Worm (Caenorhabditis elegans) whole organism, L1 larva: ENCODE results near the gene sptl-1.
A peak's percentile ranks its signal among the peaks of the same experiment; 100 is the strongest.

Experiments
- C04F5.9 ChIP-seq: sonication (generic microtip); optimal IDR thresholded peaks from 2 replicates; lab custom pipeline; 2016; ENCODE audit warnings: missing genetic modification characterization, missing compliant biosample characterization
- Y116A8C.19 ChIP-seq: sonication (generic microtip); optimal IDR thresholded peaks from 2 replicates; lab custom pipeline; 2016; ENCODE audit warnings: missing compliant biosample characterization, missing genetic modification characterization, borderline replicate concordance
- aly-2 ChIP-seq: fragments of 150-350 bp; optimal IDR thresholded peaks from 2 replicates; lab custom pipeline; 2014; ENCODE audit warnings: missing biosample characterization, missing genetic modification characterization
- ama-1 ChIP-seq: fragments of 150-350 bp; optimal IDR thresholded peaks from 2 replicates; lab custom pipeline; 2014
- ceh-88 ChIP-seq: fragments of 200-800 bp; sonication (Bioruptor generic); IDR thresholded peaks from 2 replicates; pipeline ENCODE4 v1.3.6; 2022; ENCODE audit warnings: missing genetic modification characterization, missing compliant biosample characterization
- ces-1 ChIP-seq: fragments of 150-350 bp; optimal IDR thresholded peaks from 2 replicates; lab custom pipeline; 2014; ENCODE audit warnings: missing biosample characterization, missing genetic modification reagents, missing genetic modification characterization
- dpl-1 ChIP-seq, 3 experiments: fragments of 150-350 bp in 2 of 3; sonication (generic microtip) in 1 of 3; optimal IDR thresholded peaks; 2 replicates each; lab custom pipeline; 2014 to 2017; ENCODE audit warnings: missing biosample characterization in 3 of 3, missing genetic modification characterization in 3 of 3, missing genetic modification reagents in 3 of 3
- efl-1 ChIP-seq, 4 experiments: fragments of 150-350 bp; optimal IDR thresholded peaks in 3 of 4; peaks in 1 of 4; 1 replicate in 1 of 4; 2 replicates in 3 of 4; lab custom pipeline; 2014; ENCODE audit warnings: missing biosample characterization in 2 of 4, missing genetic modification characterization in 2 of 4, missing genetic modification reagents in 2 of 4
- egl-13 ChIP-seq: sonication (generic microtip); optimal IDR thresholded peaks from 2 replicates; lab custom pipeline; 2016; ENCODE audit warnings: missing genotype, missing genetic modification reagents, missing genetic modification characterization, missing compliant biosample characterization
- egl-27 ChIP-seq, 2 experiments: fragments of 150-350 bp in 1 of 2; sonication (generic microtip); optimal IDR thresholded peaks; 3 replicates each; lab custom pipeline; 2017 to 2018; ENCODE audit warnings: missing biosample characterization in 2 of 2, missing genetic modification characterization in 2 of 2, missing genetic modification reagents in 2 of 2
- fkh-4 ChIP-seq: sonication (generic microtip); optimal IDR thresholded peaks from 2 replicates; lab custom pipeline; 2016; ENCODE audit warnings: missing compliant biosample characterization, missing genetic modification characterization, borderline replicate concordance
- isw-1 ChIP-seq: fragments of 200-800 bp; sonication (Bioruptor generic); IDR thresholded peaks from 2 replicates; pipeline ENCODE4 v1.3.6; 2022; ENCODE audit warnings: missing genetic modification characterization, missing compliant biosample characterization
- lin-14 ChIP-seq: fragments of 200-800 bp; sonication (Bioruptor generic); optimal IDR thresholded peaks from 2 replicates; lab custom pipeline; 2018; ENCODE audit warnings: mild to moderate bottlenecking, missing genetic modification characterization, moderate library complexity, missing compliant biosample characterization
- lin-15B ChIP-seq: fragments of 150-350 bp; sonication (generic microtip); optimal IDR thresholded peaks from 3 replicates; lab custom pipeline; 2014; ENCODE audit warnings: missing biosample characterization, missing genetic modification characterization
- lin-35 ChIP-seq, 2 experiments: fragments of 150-350 bp; optimal IDR thresholded peaks; 2 replicates each; lab custom pipeline; 2014; ENCODE audit warnings: missing biosample characterization in 2 of 2, missing genetic modification characterization in 2 of 2, missing genetic modification reagents in 2 of 2
- lin-39 ChIP-seq: fragments of 150-350 bp; optimal IDR thresholded peaks from 2 replicates; lab custom pipeline; 2014; ENCODE audit warnings: missing biosample characterization, missing genetic modification reagents, missing genetic modification characterization
- lir-3 ChIP-seq: sonication (generic microtip); optimal IDR thresholded peaks from 2 replicates; lab custom pipeline; 2016; ENCODE audit warnings: mild to moderate bottlenecking, missing genetic modification characterization, moderate library complexity, missing compliant biosample characterization; ENCODE audit not compliant: poor library complexity
- lsy-2 ChIP-seq, 2 experiments: fragments of 150-350 bp; optimal IDR thresholded peaks; 2 replicates each; lab custom pipeline; 2014; ENCODE audit warnings: missing biosample characterization in 2 of 2, missing genetic modification characterization in 2 of 2
- mef-2 ChIP-seq: fragments of 150-350 bp; optimal IDR thresholded peaks from 2 replicates; lab custom pipeline; 2014; ENCODE audit warnings: missing biosample characterization, missing genetic modification characterization
- nhr-11 ChIP-seq: fragments of 150-350 bp; optimal IDR thresholded peaks from 2 replicates; lab custom pipeline; 2014; ENCODE audit warnings: missing biosample characterization, missing genetic modification characterization
- nhr-20 ChIP-seq: sonication (generic microtip); optimal IDR thresholded peaks from 2 replicates; lab custom pipeline; 2016; ENCODE audit warnings: mild to moderate bottlenecking, missing genetic modification characterization, missing compliant biosample characterization
- nhr-237 ChIP-seq: fragments of 150-350 bp; optimal IDR thresholded peaks from 2 replicates; lab custom pipeline; 2014; ENCODE audit warnings: missing biosample characterization, missing genetic modification characterization
- nhr-47 ChIP-seq: sonication (generic microtip); optimal IDR thresholded peaks from 2 replicates; lab custom pipeline; 2016; ENCODE audit warnings: mild to moderate bottlenecking, missing genetic modification characterization, moderate library complexity, missing compliant biosample characterization
- nhr-85 ChIP-seq: sonication (generic microtip); peaks from one replicate; lab custom pipeline; 2016; ENCODE audit warnings: missing genetic modification characterization, inconsistent platforms, missing compliant biosample characterization
- nhr-90 ChIP-seq: sonication (generic microtip); optimal IDR thresholded peaks from 2 replicates; lab custom pipeline; 2016; ENCODE audit warnings: mild to moderate bottlenecking, missing genetic modification characterization, missing compliant biosample characterization; ENCODE audit not compliant: poor library complexity
- pag-3 ChIP-seq: sonication (generic microtip); optimal IDR thresholded peaks from 2 replicates; lab custom pipeline; 2017; ENCODE audit warnings: missing genetic modification characterization, mild to moderate bottlenecking, missing compliant biosample characterization, antibody characterized with exemption, borderline replicate concordance; ENCODE audit not compliant: insufficient read depth
- pqm-1 ChIP-seq: sonication (generic microtip); optimal IDR thresholded peaks from 3 replicates; lab custom pipeline; 2017; ENCODE audit warnings: missing biosample characterization, missing genetic modification characterization
- snpc-4 ChIP-seq: fragments of 150-350 bp; optimal IDR thresholded peaks from 2 replicates; lab custom pipeline; 2014; ENCODE audit warnings: missing biosample characterization, missing genetic modification characterization
- snu-23 ChIP-seq: sonication (generic microtip); optimal IDR thresholded peaks from 2 replicates; lab custom pipeline; 2016; ENCODE audit warnings: missing genetic modification characterization, missing compliant biosample characterization
- sox-4 ChIP-seq: sonication (generic microtip); optimal IDR thresholded peaks from 2 replicates; lab custom pipeline; 2016; ENCODE audit warnings: missing genetic modification characterization, missing compliant biosample characterization
- sptf-1 ChIP-seq: fragments of 150-350 bp; optimal IDR thresholded peaks from 2 replicates; lab custom pipeline; 2014; ENCODE audit warnings: missing biosample characterization, missing genetic modification characterization
- swsn-7 ChIP-seq: sonication (generic microtip); optimal IDR thresholded peaks from 2 replicates; lab custom pipeline; 2016; ENCODE audit warnings: missing genetic modification characterization, missing compliant biosample characterization
- tbx-2 ChIP-seq: sonication (generic microtip); optimal IDR thresholded peaks from 2 replicates; lab custom pipeline; 2016; ENCODE audit warnings: missing genetic modification characterization, missing compliant biosample characterization
- tlp-1 ChIP-seq: fragments of 150-350 bp; optimal IDR thresholded peaks from 2 replicates; lab custom pipeline; 2014; ENCODE audit warnings: missing biosample characterization, missing genetic modification characterization
- unc-130 ChIP-seq: fragments of 150-350 bp; optimal IDR thresholded peaks from 2 replicates; lab custom pipeline; 2017; ENCODE audit warnings: missing biosample characterization, missing genetic modification characterization, inconsistent platforms
- unc-86 ChIP-seq: sonication (generic microtip); optimal IDR thresholded peaks from 2 replicates; lab custom pipeline; 2016; ENCODE audit warnings: missing genetic modification characterization, missing compliant biosample characterization
- vab-15 ChIP-seq: sonication (generic microtip); optimal IDR thresholded peaks from 2 replicates; lab custom pipeline; 2017; ENCODE audit warnings: missing genotype, mild to moderate bottlenecking, missing genetic modification characterization, missing compliant biosample characterization
- xbp-1 ChIP-seq: sonication (generic microtip); optimal IDR thresholded peaks from 2 replicates; lab custom pipeline; 2016; ENCODE audit warnings: missing genetic modification characterization, missing compliant biosample characterization
- zip-4 ChIP-seq: fragments of 200-800 bp; sonication (Bioruptor generic); optimal IDR thresholded peaks from 2 replicates; lab custom pipeline; 2018; ENCODE audit warnings: mild to moderate bottlenecking, missing genetic modification characterization, moderate library complexity, missing compliant biosample characterization
- ztf-4 ChIP-seq: fragments of 150-350 bp; optimal IDR thresholded peaks from 2 replicates; lab custom pipeline; 2014; ENCODE audit warnings: missing biosample characterization, missing genetic modification characterization

sptl-1 gene

ce11 chrII:18787-19186 lies 32.7 kb upstream of the sptl-1 start (continued):
- TF ChIP-seq nhr-90 (peak; percentile 65), sox-4 (tag; lab: Kevin White, UChicago) (no peak), lir-3 (tag; lab: Kevin White, UChicago) (no peak), mef-2 (tag; lab: Kevin White, UChicago) (no peak), xbp-1 (tag; lab: Kevin White, UChicago) (peak; percentile 77), tbx-2 (tag; lab: Kevin White, UChicago) (peak; percentile 68), lsy-2 (tag; optimal IDR thresholded peaks at IDR 0.05; lab: Kevin White, UChicago) (peak; percentile 51 to 64), dpl-1 (GFP tag; optimal IDR thresholded peaks at IDR 0.05; lab: Kevin White, UChicago) (peak; percentile 48 to 63 (median 53)), nhr-237 (peak; percentile 4), zip-4 (no peak), lin-35 (GFP tag; optimal IDR thresholded peaks at IDR 0.05; lab: Kevin White, UChicago) (peak; percentile 77 to 80), pqm-1 (tag; lab: Kevin White, UChicago) (no peak), snpc-4 (tag; lab: Kevin White, UChicago) (peak; percentile 30), Y116A8C.19 (tag; lab: Kevin White, UChicago) (no peak), ceh-88 (GFP tag; lab: Robert Waterston, UW) (no peak; the same call in 1 of the 2 replicates), ama-1 (lab: Kevin White, UChicago) (no peak), isw-1 (GFP tag; lab: Robert Waterston, UW) (peak; percentile 51), snu-23 (GFP tag; lab: Kevin White, UChicago) (peak; percentile 83), lin-15B (tag; lab: Kevin White, UChicago) (peak; percentile 5), ztf-4 (tag; lab: Kevin White, UChicago) (no peak), sptf-1 (no peak), nhr-11 (tag; lab: Kevin White, UChicago) (no peak), ces-1 (GFP tag; lab: Kevin White, UChicago) (no peak), aly-2 (tag; lab: Kevin White, UChicago) (no peak), nhr-47 (tag; lab: Kevin White, UChicago) (peak; percentile 75), egl-27 (tag; optimal IDR thresholded peaks at IDR 0.05; lab: Kevin White, UChicago) (peak in 1 of 2 experiments; percentile 17), C04F5.9 (tag; lab: Kevin White, UChicago) (peak; percentile 43), lin-39 (tag; lab: Kevin White, UChicago) (no peak), tlp-1 (no peak), fkh-4 (tag; lab: Kevin White, UChicago) (no peak), pag-3 (no peak)

DNA sequence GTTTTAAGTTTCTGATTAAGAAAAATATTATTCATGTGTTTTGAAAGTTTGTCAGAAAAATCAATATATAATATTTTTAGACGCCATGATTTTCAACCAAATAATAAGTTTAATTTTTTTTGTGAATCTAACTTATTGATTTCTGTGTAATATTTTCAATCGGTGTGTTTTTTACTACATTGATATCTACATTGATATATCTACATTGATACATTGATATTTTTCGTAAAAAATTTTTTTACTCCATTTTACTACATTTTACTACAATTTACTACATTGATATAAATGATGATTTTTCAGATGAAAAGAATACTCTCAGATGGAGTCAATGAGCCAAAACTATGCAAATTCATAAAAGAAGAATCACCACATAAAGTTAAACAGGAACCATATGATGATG lies 32.2 kb upstream of the sptl-1 start, which contains the start of gene gmeb-1:
TSS of gene gmeb-1 (plus strand) at position 301 of the 400 bp plus-strand sequence.
- TF ChIP-seq unc-130 = no peak
- TF ChIP-seq lin-14 (GFP tag; lab: Kevin White, UChicago) = no peak
- no peak for TF ChIP-seq vab-15 (tag; lab: Kevin White, UChicago)
- no peak for TF ChIP-seq unc-86 (tag; lab: Kevin White, UChicago)
- no peak for TF ChIP-seq egl-13
- TF ChIP-seq nhr-20 (tag; lab: Kevin White, UChicago) = no peak
- TF ChIP-seq swsn-7 = no peak
- TF ChIP-seq aly-2 (tag; lab: Kevin White, UChicago) = no peak
- TF ChIP-seq, all 84 proteins: peak for 0

DNA sequence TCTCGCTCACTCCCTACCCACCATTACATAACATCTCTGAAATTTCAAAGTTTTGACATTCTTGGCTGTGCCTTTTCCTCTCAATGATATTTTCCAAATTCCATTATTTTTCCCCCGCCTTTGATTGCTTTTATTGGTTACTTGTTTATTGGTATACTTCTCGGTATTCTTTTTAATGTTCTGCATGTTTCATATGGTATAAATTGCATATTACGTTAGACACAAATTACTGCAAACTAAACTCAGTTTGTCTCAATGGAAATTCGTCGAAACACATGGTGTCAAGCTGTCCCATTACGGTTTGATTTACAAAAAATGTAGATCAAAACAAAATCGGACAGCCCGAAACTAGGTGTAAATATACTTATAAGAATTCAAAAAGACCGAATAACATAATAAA lies 29.5 kb upstream of the sptl-1 start:
- TF ChIP-seq egl-13 = no peak
- no peak for TF ChIP-seq efl-1 (optimal IDR thresholded peaks at IDR 0.05; lab: Kevin White, UChicago)
- TF ChIP-seq efl-1 (GFP tag; optimal IDR thresholded peaks at IDR 0.05 in 1 of 2; lab: Kevin White, UChicago) = peak in 1 of 2 experiments; percentile 80
- TF ChIP-seq nhr-85 = peak; percentile 59
